ENCODE assay signal across 1 fruit fly cellular context in the genomic region with DNA sequence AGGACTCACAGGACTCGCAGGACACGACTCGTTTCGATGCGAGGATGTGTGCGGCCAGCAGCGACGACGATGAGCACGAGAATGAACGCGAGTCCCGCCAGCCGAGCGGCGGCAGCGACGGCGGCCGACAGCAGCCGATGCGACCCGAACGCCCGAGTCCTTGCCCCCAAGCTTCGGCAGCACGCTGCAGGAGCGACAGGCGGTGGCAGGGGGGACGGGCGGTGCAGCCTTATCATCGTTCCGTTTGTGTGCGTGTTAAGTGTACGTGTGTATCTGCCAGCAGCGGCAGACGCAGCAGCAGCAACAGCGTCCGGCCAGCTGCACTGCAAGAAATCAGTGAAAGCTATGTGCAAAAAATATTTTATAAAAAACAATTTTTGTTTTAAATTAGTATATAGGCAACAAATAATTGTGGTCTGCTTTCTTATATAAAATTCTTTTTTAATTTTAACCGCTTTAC.
TF ChIP-seq lines count a peak whose summit lies in the region.

A gene (minus strand): TSS at position 51 of the 460 bp plus-strand sequence.

TF ChIP-seq in whole organism, embryonic, 481 proteins besides CTCF, POLR2A, EP300 and RAD21 (continued from another document):
- TF ChIP-seq prd (optimal IDR thresholded peaks at IDR 0.05; lab: Kevin White, UChicago) (no peak), prd (GFP tag; IDR thresholded peaks at IDR 0.05; lab: Robert Waterston, UW) (peak; percentile 49; the same call in 2 of the 3 replicates), abd-A (tag; optimal IDR thresholded peaks at IDR 0.05; lab: Kevin White, UChicago) (peak; percentile 1), shn (GFP tag; optimal IDR thresholded peaks at IDR 0.05; lab: Kevin White, UChicago) (no peak), Chrac-16 (GFP tag; optimal IDR thresholded peaks at IDR 0.05; lab: Kevin White, UChicago) (no peak), CG2712 (tag; optimal IDR thresholded peaks at IDR 0.05; lab: Kevin White, UChicago) (peak; percentile 27), scrt (GFP tag; optimal IDR thresholded peaks at IDR 0.05; lab: Kevin White, UChicago) (peak; percentile 67), Jarid2 (GFP tag; optimal IDR thresholded peaks at IDR 0.05; lab: Kevin White, UChicago) (no peak), slbo (GFP tag; IDR thresholded peaks at IDR 0.05; lab: Robert Waterston, UW) (0 out of 2 replicates have a peak, but pooled peaks have one; percentile 32), CG17328 (GFP tag; IDR thresholded peaks at IDR 0.05; lab: Robert Waterston, UW) (0 out of 2 replicates have a peak, but pooled peaks have one; percentile 28), CG17359 (tag; optimal IDR thresholded peaks at IDR 0.05; lab: Kevin White, UChicago) (peak; percentile 6), sr (GFP tag; IDR thresholded peaks at IDR 0.05; lab: Robert Waterston, UW) (no peak), CG30020 (tag; optimal IDR thresholded peaks at IDR 0.05; lab: Kevin White, UChicago) (no peak), nom (GFP tag; optimal IDR thresholded peaks at IDR 0.05; lab: Kevin White, UChicago) (no peak), Rfx (GFP tag; IDR thresholded peaks at IDR 0.05; lab: Robert Waterston, UW) (0 out of 2 replicates have a peak, but pooled peaks have one; percentile 27), cad (GFP tag; optimal IDR thresholded peaks at IDR 0.05; lab: Kevin White, UChicago) (no peak), CG1024 (GFP tag; IDR thresholded peaks at IDR 0.05; lab: Robert Waterston, UW) (peak; percentile 26; the same call in 1 of the 2 replicates), Lhr (GFP tag; optimal IDR thresholded peaks at IDR 0.05; lab: Kevin White, UChicago) (no peak), fd96Cb (tag; optimal IDR thresholded peaks at IDR 0.05; lab: Kevin White, UChicago) (peak; percentile 32), sens (GFP tag; lab: Kevin White, UChicago) (peak; percentile 58), Deaf1 (tag; optimal IDR thresholded peaks at IDR 0.05; lab: Kevin White, UChicago) (peak; percentile 98), CG11456 (GFP tag; IDR thresholded peaks at IDR 0.05; lab: Robert Waterston, UW) (0 out of 3 replicates have a peak, but pooled peaks have one; percentile 34), ara (GFP tag; IDR thresholded peaks at IDR 0.05; lab: Robert Waterston, UW) (0 out of 2 replicates have a peak, but pooled peaks have one; percentile 23), jumu (GFP tag; optimal IDR thresholded peaks at IDR 0.05; lab: Kevin White, UChicago) (no peak), lab (GFP tag; optimal IDR thresholded peaks at IDR 0.05; lab: Kevin White, UChicago) (peak; percentile 28), bcd (GFP tag; optimal IDR thresholded peaks at IDR 0.05; lab: Kevin White, UChicago) (peak; percentile 19), CG10979 (tag; optimal IDR thresholded peaks at IDR 0.05; lab: Kevin White, UChicago) (peak; percentile 32), sisA (GFP tag; IDR thresholded peaks at IDR 0.05; lab: Robert Waterston, UW) (peak; percentile 53; the same call in 1 of the 2 replicates), repo (GFP tag; optimal IDR thresholded peaks at IDR 0.05; lab: Kevin White, UChicago) (no peak), B-H1 (GFP tag; IDR thresholded peaks at IDR 0.05; lab: Robert Waterston, UW) (no peak), CG18619 (GFP tag; optimal IDR thresholded peaks at IDR 0.05; lab: Kevin White, UChicago) (no peak), pan (optimal IDR thresholded peaks at IDR 0.05; lab: Kevin White, UChicago) (no peak), pan (GFP tag; optimal IDR thresholded peaks at IDR 0.05 in 1 of 2, IDR thresholded peaks at IDR 0.05 in 1 of 2) (peak in 1 of 2 experiments; percentile 61), CG7271 (tag; optimal IDR thresholded peaks at IDR 0.05; lab: Kevin White, UChicago) (no peak), CG3726 (GFP tag; IDR thresholded peaks at IDR 0.05; lab: Robert Waterston, UW) (no peak), CG17361 (GFP tag; IDR thresholded peaks at IDR 0.05; lab: Robert Waterston, UW) (0 out of 3 replicates have a peak, but pooled peaks have one; percentile 28), CG3847 (GFP tag; IDR thresholded peaks at IDR 0.05; lab: Robert Waterston, UW) (no peak), CG7372 (GFP tag; IDR thresholded peaks at IDR 0.05; lab: Robert Waterston, UW) (peak; percentile 23; the same call in 1 of the 2 replicates), Adf1 (GFP tag; IDR thresholded peaks at IDR 0.05; lab: Robert Waterston, UW) (peak; percentile 54; the same call in 1 of the 2 replicates), CG13287 (GFP tag; IDR thresholded peaks at IDR 0.05; lab: Robert Waterston, UW; ENCODE audit: partially characterized antibody) (peak; percentile 9; the same call in 1 of the 2 replicates), CG32532 (GFP tag; IDR thresholded peaks at IDR 0.05; lab: Robert Waterston, UW) (peak; percentile 30; the same call in 1 of the 2 replicates), GATAe (GFP tag; conservative IDR thresholded peaks at IDR 0.05; lab: Robert Waterston, UW) (no peak), bowl (GFP tag; IDR thresholded peaks at IDR 0.05; lab: Robert Waterston, UW) (no peak), ken (GFP tag; IDR thresholded peaks at IDR 0.05; lab: Robert Waterston, UW) (0 out of 3 replicates have a peak, but pooled peaks have one; percentile 31), crol (GFP tag; IDR thresholded peaks at IDR 0.05; lab: Robert Waterston, UW) (peak; percentile 69), Meics (GFP tag; optimal IDR thresholded peaks at IDR 0.05; lab: Kevin White, UChicago) (peak; percentile 26), HLH3B (GFP tag; IDR thresholded peaks at IDR 0.05; lab: Robert Waterston, UW) (peak; percentile 40), CG10366 (GFP tag; IDR thresholded peaks at IDR 0.05; lab: Robert Waterston, UW) (0 out of 2 replicates have a peak, but pooled peaks have one; percentile 15), Neu2 (GFP tag; optimal IDR thresholded peaks at IDR 0.05; lab: Kevin White, UChicago; ENCODE audit: borderline replicate concordance) (no peak), cas (GFP tag; IDR thresholded peaks at IDR 0.05; lab: Robert Waterston, UW) (no peak), Xrp1 (GFP tag; IDR thresholded peaks at IDR 0.05; lab: Robert Waterston, UW) (peak; percentile 40; the same call in 1 of the 2 replicates), so (GFP tag; IDR thresholded peaks at IDR 0.05; lab: Robert Waterston, UW) (no peak), ci (GFP tag; IDR thresholded peaks at IDR 0.05; lab: Robert Waterston, UW) (peak; percentile 48; the same call in 1 of the 3 replicates), Drgx (GFP tag; IDR thresholded peaks at IDR 0.05; lab: Robert Waterston, UW) (0 out of 2 replicates have a peak, but pooled peaks have one; percentile 24), CG9932 (GFP tag; IDR thresholded peaks at IDR 0.05; lab: Robert Waterston, UW) (peak; percentile 32; the same call in 1 of the 2 replicates), bbx (GFP tag; IDR thresholded peaks at IDR 0.05; lab: Robert Waterston, UW; ENCODE audit: partially characterized antibody) (no peak), CG10267 (tag; optimal IDR thresholded peaks at IDR 0.05; lab: Kevin White, UChicago) (peak; percentile 20), CG7556 (GFP tag; optimal IDR thresholded peaks at IDR 0.05; lab: Kevin White, UChicago) (no peak), CG14860 (GFP tag; IDR thresholded peaks at IDR 0.05; lab: Robert Waterston, UW; ENCODE audit: partially characterized antibody) (no peak), rib (GFP tag; IDR thresholded peaks at IDR 0.05; lab: Robert Waterston, UW) (no peak), Oaz (GFP tag; IDR thresholded peaks at IDR 0.05; lab: Robert Waterston, UW) (no peak), CG31441 (GFP tag; IDR thresholded peaks at IDR 0.05; lab: Robert Waterston, UW) (peak; percentile 30; the same call in 1 of the 2 replicates), Sin3A (optimal IDR thresholded peaks at IDR 0.05; lab: Kevin White, UChicago) (no peak), Dref (GFP tag; IDR thresholded peaks at IDR 0.05; lab: Robert Waterston, UW) (0 out of 2 replicates have a peak, but pooled peaks have one; percentile 5), HHEX (GFP tag; optimal IDR thresholded peaks at IDR 0.05; lab: Kevin White, UChicago) (peak; percentile 29), caup (GFP tag; optimal IDR thresholded peaks at IDR 0.05; lab: Kevin White, UChicago; ENCODE audit: severe bottlenecking) (peak; percentile 12), ash1 (GFP tag; optimal IDR thresholded peaks at IDR 0.05; lab: Kevin White, UChicago) (no peak), Sox100B (GFP tag; optimal IDR thresholded peaks at IDR 0.05; lab: Kevin White, UChicago) (peak; percentile 31), phol (tag; optimal IDR thresholded peaks at IDR 0.05; lab: Kevin White, UChicago) (peak; percentile 45), CG13424 (tag; optimal IDR thresholded peaks at IDR 0.05; lab: Kevin White, UChicago) (peak; percentile 45), Doc3 (GFP tag; IDR thresholded peaks at IDR 0.05; lab: Robert Waterston, UW; ENCODE audit: partially characterized antibody) (no peak), chinmo (GFP tag; IDR thresholded peaks at IDR 0.05; lab: Robert Waterston, UW; ENCODE audit: partially characterized antibody) (0 out of 4 replicates have a peak, but pooled peaks have one; percentile 53), kay (GFP tag; optimal IDR thresholded peaks at IDR 0.05; lab: Kevin White, UChicago) (no peak), D19A (tag; optimal IDR thresholded peaks at IDR 0.05; lab: Kevin White, UChicago) (no peak), H2.0 (GFP tag; IDR thresholded peaks at IDR 0.05; lab: Robert Waterston, UW) (0 out of 2 replicates have a peak, but pooled peaks have one; percentile 24), CG4424 (GFP tag; optimal IDR thresholded peaks at IDR 0.05; lab: Kevin White, UChicago) (peak; percentile 36), Med (GFP tag; lab: Kevin White, UChicago) (peak; percentile 70), amos (GFP tag; IDR thresholded peaks at IDR 0.05; lab: Robert Waterston, UW; ENCODE audit: partially characterized antibody) (no peak), hkb (optimal IDR thresholded peaks at IDR 0.05; lab: Kevin White, UChicago) (no peak), hkb (GFP tag; IDR thresholded peaks at IDR 0.05; lab: Robert Waterston, UW) (peak; percentile 48; the same call in 1 of the 2 replicates), Blimp-1 (GFP tag; optimal IDR thresholded peaks at IDR 0.05; lab: Kevin White, UChicago) (peak; percentile 25), ind (GFP tag; optimal IDR thresholded peaks at IDR 0.05; lab: Kevin White, UChicago) (peak; percentile 7), CG6689 (GFP tag; IDR thresholded peaks at IDR 0.05; lab: Robert Waterston, UW) (peak; percentile 35; the same call in 1 of the 2 replicates), ATbp (GFP tag; optimal IDR thresholded peaks at IDR 0.05; lab: Kevin White, UChicago) (no peak), Rx (GFP tag; IDR thresholded peaks at IDR 0.05; lab: Robert Waterston, UW) (peak; percentile 30; the same call in 1 of the 2 replicates), Tbp (GFP tag; optimal IDR thresholded peaks at IDR 0.05; lab: Kevin White, UChicago) (no peak), Fer3 (tag; optimal IDR thresholded peaks at IDR 0.05; lab: Kevin White, UChicago) (peak; percentile 21), dysf (GFP tag; IDR thresholded peaks at IDR 0.05; lab: Robert Waterston, UW) (peak; percentile 50), Dll (GFP tag; IDR thresholded peaks at IDR 0.05; lab: Robert Waterston, UW; ENCODE audit: partially characterized antibody) (no peak), CG10147 (GFP tag; optimal IDR thresholded peaks at IDR 0.05; lab: Kevin White, UChicago) (peak; percentile 30), CG9876 (GFP tag; optimal IDR thresholded peaks at IDR 0.05; lab: Kevin White, UChicago) (no peak), CG6272 (GFP tag; IDR thresholded peaks at IDR 0.05; lab: Robert Waterston, UW) (0 out of 2 replicates have a peak, but pooled peaks have one; percentile 21), CG1602 (GFP tag; optimal IDR thresholded peaks at IDR 0.05; lab: Kevin White, UChicago) (no peak), Gsc (GFP tag; IDR thresholded peaks at IDR 0.05; lab: Robert Waterston, UW) (no peak), dmrt99B (tag; optimal IDR thresholded peaks at IDR 0.05; lab: Kevin White, UChicago) (peak; percentile 40), Scr (GFP tag; IDR thresholded peaks at IDR 0.05; lab: Robert Waterston, UW; ENCODE audit: partially characterized antibody) (no peak), CG9437 (GFP tag; optimal IDR thresholded peaks at IDR 0.05; lab: Kevin White, UChicago) (no peak), CG11504 (tag; optimal IDR thresholded peaks at IDR 0.05; lab: Kevin White, UChicago) (peak; percentile 38), vvl (GFP tag; IDR thresholded peaks at IDR 0.05; lab: Robert Waterston, UW) (0 out of 2 replicates have a peak, but pooled peaks have one; percentile 13), sens-2 (GFP tag; IDR thresholded peaks at IDR 0.05; lab: Robert Waterston, UW) (0 out of 2 replicates have a peak, but pooled peaks have one; percentile 9), CG2678 (tag; optimal IDR thresholded peaks at IDR 0.05; lab: Kevin White, UChicago) (peak; percentile 39), dpn (GFP tag; optimal IDR thresholded peaks at IDR 0.05; lab: Kevin White, UChicago) (no peak), cg (GFP tag; optimal IDR thresholded peaks at IDR 0.05; lab: Kevin White, UChicago) (peak; percentile 31), Dad (GFP tag; optimal IDR thresholded peaks at IDR 0.05; lab: Kevin White, UChicago) (no peak), Aef1 (GFP tag; IDR thresholded peaks at IDR 0.05; lab: Robert Waterston, UW) (peak; percentile 49; the same call in 2 of the 3 replicates), Stat92E (GFP tag; optimal IDR thresholded peaks at IDR 0.05; lab: Kevin White, UChicago) (no peak), Asciz (GFP tag; optimal IDR thresholded peaks at IDR 0.05; lab: Kevin White, UChicago) (no peak), CG7839 (tag; optimal IDR thresholded peaks at IDR 0.05; lab: Kevin White, UChicago) (peak; percentile 37), Nf-YB (GFP tag; optimal IDR thresholded peaks at IDR 0.05; lab: Kevin White, UChicago) (no peak), klu (GFP tag; IDR thresholded peaks at IDR 0.05; lab: Robert Waterston, UW) (0 out of 2 replicates have a peak, but pooled peaks have one; percentile 9)
